ENCODE assay signal across 4 worm cellular contexts in genomic region chrV:2137010-2137409, ce11.
A peak's percentile ranks its signal among the peaks of the same experiment; 100 is the strongest.
TF ChIP-seq lines count a peak whose summit lies in the region.

No protein-coding gene starts in this region.

TF ChIP-seq in whole organism, L1 larva, 84 proteins besides CTCF, POLR2A, EP300 and RAD21:
- TF ChIP-seq nhr-20 (tag; optimal IDR thresholded peaks at IDR 0.05; lab: Kevin White, UChicago) (peak; percentile 12), sup-37 (GFP tag; optimal IDR thresholded peaks at IDR 0.05; lab: Kevin White, UChicago) (no peak), blmp-1 (tag; optimal IDR thresholded peaks at IDR 0.05; lab: Kevin White, UChicago) (peak; percentile 66)

TF ChIP-seq in whole organism, L3 larva, 47 proteins besides CTCF, POLR2A, EP300 and RAD21:
- TF ChIP-seq fos-1 (tag; optimal IDR thresholded peaks at IDR 0.05; lab: Kevin White, UChicago) (no peak), nhr-76 (tag; optimal IDR thresholded peaks at IDR 0.05; lab: Kevin White, UChicago) (peak; percentile 59), elt-2 (tag; optimal IDR thresholded peaks at IDR 0.05; lab: Kevin White, UChicago) (peak; percentile 10)
TF ChIP-seq in whole organism, L3 larva: peak in this region for 2.

TF ChIP-seq in whole organism, L4 larva, 104 proteins besides CTCF, POLR2A, EP300 and RAD21:
- TF ChIP-seq mdt-29 (GFP tag; IDR thresholded peaks at IDR 0.05; lab: Robert Waterston, UW) (no peak), skn-1 (tag; optimal IDR thresholded peaks at IDR 0.05; lab: Kevin White, UChicago) (no peak), pqm-1 (tag; optimal IDR thresholded peaks at IDR 0.05; lab: Kevin White, UChicago) (no peak), daf-16 (GFP tag; optimal IDR thresholded peaks at IDR 0.05; lab: Kevin White, UChicago) (no peak), daf-16 (tag; optimal IDR thresholded peaks at IDR 0.05; lab: Kevin White, UChicago) (peak; percentile 37), ces-1 (GFP tag; optimal IDR thresholded peaks at IDR 0.05; lab: Kevin White, UChicago) (no peak), zfp-3 (GFP tag; conservative IDR thresholded peaks at IDR 0.05; lab: Robert Waterston, UW) (no peak), dmd-6 (GFP tag; IDR thresholded peaks at IDR 0.05; lab: Robert Waterston, UW) (peak; percentile 62), mxl-2 (GFP tag; conservative IDR thresholded peaks at IDR 0.05; lab: Robert Waterston, UW) (no peak), zag-1 (tag; optimal IDR thresholded peaks at IDR 0.05; lab: Kevin White, UChicago) (no peak)
TF ChIP-seq in whole organism, L4 larva: peak in this region for 2.

TF ChIP-seq in whole organism, young adult, 124 proteins besides CTCF, POLR2A, EP300 and RAD21:
- TF ChIP-seq lsl-1 (GFP tag; optimal IDR thresholded peaks at IDR 0.05; lab: Kevin White, UChicago), result no peak
- peak; percentile 53 for TF ChIP-seq nhr-80 (tag; optimal IDR thresholded peaks at IDR 0.05; lab: Kevin White, UChicago)
